Fruit fly (Drosophila melanogaster): ENCODE results near the gene Usp32.
A peak's percentile ranks its signal among the peaks of the same experiment; 100 is the strongest.

Gene Usp32

DNA sequence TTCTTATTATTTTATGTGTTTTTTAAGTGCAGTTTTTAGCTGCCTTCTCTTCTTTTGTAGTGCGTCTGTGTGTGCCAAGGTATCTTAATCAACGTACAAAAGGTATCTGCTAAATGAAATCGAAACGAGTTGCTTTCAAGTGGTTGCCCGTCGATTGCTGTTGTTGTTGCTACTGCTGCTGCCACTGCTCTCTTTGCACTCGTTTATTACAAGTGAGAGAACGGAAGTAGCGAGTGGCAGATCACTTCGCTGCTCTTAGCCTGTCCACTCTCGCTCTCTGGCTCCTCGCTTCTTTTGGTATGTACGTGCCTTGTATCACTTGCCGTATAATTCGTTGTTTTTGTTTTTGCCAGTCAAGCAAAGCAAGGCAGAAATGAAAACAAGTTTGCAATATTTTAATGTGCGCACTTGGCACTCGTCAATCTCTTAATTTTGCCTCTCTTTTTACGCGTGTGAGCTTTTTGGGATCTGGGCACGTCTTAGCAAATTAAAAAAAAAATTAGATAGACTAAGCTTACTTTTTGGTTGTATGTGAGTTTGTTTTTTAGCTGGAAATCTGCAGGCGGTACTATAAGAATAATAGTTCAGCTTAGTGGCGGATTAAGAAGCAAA lies 25.4 kb downstream of the Usp32 start (continued):
- no peak for TF ChIP-seq Atf6 (GFP tag; IDR thresholded peaks at IDR 0.05)
- peak; percentile 11; the same call in 1 of the 3 replicates for TF ChIP-seq zen2 (GFP tag; IDR thresholded peaks at IDR 0.05; ENCODE audit: partially characterized antibody)
- TF ChIP-seq jumu (GFP tag; optimal IDR thresholded peaks at IDR 0.05): no peak
- no peak for TF ChIP-seq gsb-n (tag; optimal IDR thresholded peaks at IDR 0.05)
- no peak for TF ChIP-seq dmrt99B (tag; optimal IDR thresholded peaks at IDR 0.05)
- peak; percentile 94 for TF ChIP-seq CG12155 (GFP tag; optimal IDR thresholded peaks at IDR 0.05)
- peak; percentile 10 for TF ChIP-seq Elba2 (GFP tag; optimal IDR thresholded peaks at IDR 0.05)
- TF ChIP-seq exex (tag; optimal IDR thresholded peaks at IDR 0.05): peak; percentile 47
- TF ChIP-seq CkIIα-i1 (GFP tag; IDR thresholded peaks at IDR 0.05): no peak
- TF ChIP-seq grn (GFP tag; optimal IDR thresholded peaks at IDR 0.05): peak; percentile 36
- no peak for TF ChIP-seq CG11723 (GFP tag; optimal IDR thresholded peaks at IDR 0.05)
- TF ChIP-seq nau (GFP tag; optimal IDR thresholded peaks at IDR 0.05): no peak
- no peak for TF ChIP-seq gsb (GFP tag; IDR thresholded peaks at IDR 0.05)
- peak; percentile 22 for TF ChIP-seq CG15269 (tag; optimal IDR thresholded peaks at IDR 0.05)

DNA sequence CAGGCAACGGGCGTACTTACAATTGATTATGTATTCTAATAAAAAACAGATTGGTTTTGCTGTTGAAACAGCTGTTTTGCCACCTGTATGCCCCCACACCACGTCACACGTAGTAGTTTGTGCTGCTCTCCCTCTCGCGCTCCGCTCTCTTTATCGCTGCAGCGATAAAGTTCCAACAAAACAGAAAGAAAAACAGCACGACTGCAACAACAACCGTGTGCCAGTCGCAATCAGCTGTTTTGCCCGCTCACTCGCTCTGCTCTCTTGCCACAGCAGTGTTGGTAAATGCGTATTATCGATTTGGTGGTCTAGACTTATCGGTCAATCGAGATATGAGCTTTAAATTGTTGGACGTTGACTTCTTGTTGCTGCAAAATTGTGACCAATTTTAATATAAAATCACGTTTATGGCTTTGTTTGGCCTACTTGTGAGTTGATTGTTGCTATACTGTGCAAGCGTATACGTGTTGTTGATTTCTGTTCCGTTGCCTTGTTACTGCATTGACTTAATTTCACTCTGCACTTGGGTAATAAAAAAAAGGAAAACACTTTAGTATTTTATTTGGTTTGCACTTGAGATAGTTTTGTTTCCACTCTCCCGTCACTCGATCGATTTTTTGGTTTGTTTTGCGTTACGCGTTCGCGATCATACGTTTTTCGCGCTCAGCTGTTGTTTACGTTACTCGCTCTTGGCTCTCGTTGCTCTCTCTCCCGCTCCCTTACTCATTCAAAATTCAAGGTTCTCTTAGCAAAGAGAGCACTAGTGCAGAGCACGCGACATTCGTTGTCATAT lies 26.1 kb downstream of the Usp32 start:
- TF ChIP-seq mam (GFP tag; optimal IDR thresholded peaks at IDR 0.05) (no peak), bcd (GFP tag; optimal IDR thresholded peaks at IDR 0.05) (no peak), btn (GFP tag; optimal IDR thresholded peaks at IDR 0.05) (no peak), Ets97D (GFP tag; optimal IDR thresholded peaks at IDR 0.05) (peak; percentile 16), CG8388 (GFP tag; optimal IDR thresholded peaks at IDR 0.05) (peak; percentile 10), Xbp1 (GFP tag; optimal IDR thresholded peaks at IDR 0.05) (peak; percentile 64), CG2129 (GFP tag; IDR thresholded peaks at IDR 0.05; ENCODE audit: partially characterized antibody) (no peak), lilli (GFP tag; optimal IDR thresholded peaks at IDR 0.05) (peak; percentile 45), peb (GFP tag; IDR thresholded peaks at IDR 0.05) (no peak), unc-4 (GFP tag; IDR thresholded peaks at IDR 0.05; ENCODE audit: partially characterized antibody) (no peak), inv (GFP tag; IDR thresholded peaks at IDR 0.05; ENCODE audit: partially characterized antibody) (no peak), grau (tag; optimal IDR thresholded peaks at IDR 0.05) (peak; percentile 24), Nf-YC (tag; optimal IDR thresholded peaks at IDR 0.05) (peak; percentile 11), Hmr (GFP tag; optimal IDR thresholded peaks at IDR 0.05) (peak; percentile 55), Dbx (GFP tag; IDR thresholded peaks at IDR 0.05) (0 out of 3 replicates have a peak, but pooled peaks have one; percentile 13), CG7556 (GFP tag; optimal IDR thresholded peaks at IDR 0.05) (peak; percentile 38), Pdp1 (GFP tag; optimal IDR thresholded peaks at IDR 0.05) (peak in 1 of 2 experiments; percentile 12), MBD-R2 (GFP tag; IDR thresholded peaks at IDR 0.05) (peak; percentile 30; the same call in 1 of the 2 replicates), az2 (GFP tag; optimal IDR thresholded peaks at IDR 0.05) (peak; percentile 10), row (GFP tag; IDR thresholded peaks at IDR 0.05) (peak; percentile 29; the same call in 2 of the 3 replicates), dimm (GFP tag; IDR thresholded peaks at IDR 0.05) (no peak), CG12104 (GFP tag; optimal IDR thresholded peaks at IDR 0.05) (peak; percentile 20), odd (GFP tag; optimal IDR thresholded peaks at IDR 0.05) (no peak), CG9932 (GFP tag; IDR thresholded peaks at IDR 0.05) (peak; percentile 35), CG3281 (GFP tag; optimal IDR thresholded peaks at IDR 0.05) (peak; percentile 26), CG13894 (tag; optimal IDR thresholded peaks at IDR 0.05) (no peak), CG1602 (GFP tag; optimal IDR thresholded peaks at IDR 0.05) (no peak), Dll (GFP tag; IDR thresholded peaks at IDR 0.05; ENCODE audit: partially characterized antibody) (peak; percentile 37; the same call in 1 of the 4 replicates), Atf3 (GFP tag; optimal IDR thresholded peaks at IDR 0.05) (no peak), CG11695 (GFP tag; IDR thresholded peaks at IDR 0.05) (peak; percentile 33; the same call in 1 of the 3 replicates), pum (GFP tag; optimal IDR thresholded peaks at IDR 0.05) (peak; percentile 14), cwo (GFP tag; optimal IDR thresholded peaks at IDR 0.05) (peak; percentile 22), Ptx1 (GFP tag; IDR thresholded peaks at IDR 0.05) (no peak), exex (tag; optimal IDR thresholded peaks at IDR 0.05) (peak; percentile 12)

All from whole organism, embryonic.